Fruit fly (Drosophila melanogaster): ENCODE results near the gene iPLA2-VIA.

The iPLA2-VIA gene

DNA sequence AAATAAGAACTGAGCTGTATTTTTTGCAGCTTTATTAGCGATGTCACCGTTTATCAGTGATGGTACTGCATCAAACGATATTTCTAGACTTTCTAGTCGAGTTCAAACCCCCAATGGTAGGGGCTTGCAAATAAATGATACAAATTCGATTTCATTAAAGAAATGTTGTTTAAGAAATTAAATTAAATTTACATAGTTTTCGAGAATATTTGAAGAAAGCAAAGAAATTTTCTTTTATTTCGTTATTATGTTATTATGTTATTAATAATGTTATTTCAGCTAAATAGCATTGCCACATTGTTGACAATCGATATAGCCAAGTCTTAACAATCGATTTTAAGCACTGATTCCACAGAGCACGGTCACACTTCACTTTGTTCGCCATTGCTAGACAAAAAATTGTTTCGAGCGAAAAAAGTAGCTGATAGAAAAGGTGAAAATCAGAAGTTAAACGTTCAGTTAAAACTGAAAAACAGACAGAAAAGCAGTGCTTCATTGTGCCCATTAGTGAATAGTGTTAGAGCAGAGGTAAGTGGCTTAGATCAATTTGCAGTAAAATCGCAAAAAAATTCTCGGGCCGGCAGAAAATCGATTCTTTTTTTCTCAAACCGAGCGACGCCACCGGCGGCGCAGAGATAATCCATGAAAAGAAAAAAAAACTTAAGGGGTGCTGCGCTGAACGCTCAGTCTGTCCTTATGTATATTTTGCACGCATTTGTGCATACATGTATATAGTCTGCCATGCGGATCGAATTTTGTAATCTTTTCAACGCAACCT lies at the start of gene iPLA2-VIA, which contains the start of gene Ciz1:
iPLA2-VIA (minus strand) TSS at position 75 of the 778 bp plus-strand sequence.
Ciz1 (plus strand) TSS at position 365 of the 778 bp plus-strand sequence.
- TF ChIP-seq Myc (optimal IDR thresholded peaks at IDR 0.05), result no peak
- no peak for TF ChIP-seq Sin3A (optimal IDR thresholded peaks at IDR 0.05)
- no peak for TF ChIP-seq psq (optimal IDR thresholded peaks at IDR 0.05)
- TF ChIP-seq ttk (optimal IDR thresholded peaks at IDR 0.05), result no peak
- no peak for TF ChIP-seq h (optimal IDR thresholded peaks at IDR 0.05)
- TF ChIP-seq insv (optimal IDR thresholded peaks at IDR 0.05), result no peak

DNA sequence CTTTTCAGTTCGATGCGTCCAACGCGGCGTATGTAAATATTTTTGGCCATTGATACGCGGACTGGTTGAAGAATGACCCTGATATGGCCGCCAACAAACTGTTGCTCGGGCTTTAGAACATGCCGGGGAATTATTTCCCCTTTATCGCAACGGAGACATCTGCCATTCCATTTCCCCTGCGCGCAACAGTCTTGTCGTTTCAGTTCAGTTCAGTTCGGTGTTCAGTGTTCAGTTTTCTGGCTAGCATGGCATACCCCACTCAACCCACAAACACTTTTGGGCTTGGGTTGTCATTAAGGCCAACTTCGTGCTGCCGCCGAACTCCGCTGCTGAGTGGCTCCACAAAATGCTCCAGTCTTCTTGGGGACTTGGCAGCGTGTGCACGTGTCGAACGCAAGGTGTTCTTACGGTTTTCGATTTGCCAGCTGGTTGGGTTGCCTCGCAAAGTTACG lies 43.6 kb upstream of the iPLA2-VIA start, which contains the start of gene bma:
bma (plus strand) TSS at position 402 of the 452 bp plus-strand sequence.
- TF ChIP-seq Sin3A (optimal IDR thresholded peaks at IDR 0.05) (no peak), psq (optimal IDR thresholded peaks at IDR 0.05) (no peak), h (optimal IDR thresholded peaks at IDR 0.05) (no peak), Myc (optimal IDR thresholded peaks at IDR 0.05) (no peak), ttk (optimal IDR thresholded peaks at IDR 0.05) (no peak), insv (optimal IDR thresholded peaks at IDR 0.05) (no peak)

DNA sequence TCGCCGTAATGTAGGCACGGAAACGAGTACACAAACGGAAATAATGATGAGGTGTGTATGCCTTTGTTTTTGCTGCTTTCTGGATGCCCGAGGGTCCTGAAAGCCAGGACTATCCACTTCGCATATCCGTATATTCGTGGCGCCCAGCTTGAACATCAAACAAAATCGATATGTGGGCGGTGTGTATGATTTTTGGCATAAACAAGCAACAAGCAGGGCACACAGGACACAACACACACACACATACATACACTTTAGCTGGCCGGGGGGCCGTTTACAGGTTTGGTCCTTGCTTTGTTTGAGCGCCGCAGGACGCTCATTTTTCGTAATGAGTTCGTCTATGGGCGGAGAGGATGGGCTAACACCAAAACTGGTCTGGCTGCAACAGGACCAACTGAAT lies 40.8 kb upstream of the iPLA2-VIA start:
- TF ChIP-seq h (optimal IDR thresholded peaks at IDR 0.05) (no peak), Myc (optimal IDR thresholded peaks at IDR 0.05) (no peak), insv (optimal IDR thresholded peaks at IDR 0.05) (no peak), Sin3A (optimal IDR thresholded peaks at IDR 0.05) (no peak), psq (optimal IDR thresholded peaks at IDR 0.05) (no peak), ttk (optimal IDR thresholded peaks at IDR 0.05) (no peak)

DNA sequence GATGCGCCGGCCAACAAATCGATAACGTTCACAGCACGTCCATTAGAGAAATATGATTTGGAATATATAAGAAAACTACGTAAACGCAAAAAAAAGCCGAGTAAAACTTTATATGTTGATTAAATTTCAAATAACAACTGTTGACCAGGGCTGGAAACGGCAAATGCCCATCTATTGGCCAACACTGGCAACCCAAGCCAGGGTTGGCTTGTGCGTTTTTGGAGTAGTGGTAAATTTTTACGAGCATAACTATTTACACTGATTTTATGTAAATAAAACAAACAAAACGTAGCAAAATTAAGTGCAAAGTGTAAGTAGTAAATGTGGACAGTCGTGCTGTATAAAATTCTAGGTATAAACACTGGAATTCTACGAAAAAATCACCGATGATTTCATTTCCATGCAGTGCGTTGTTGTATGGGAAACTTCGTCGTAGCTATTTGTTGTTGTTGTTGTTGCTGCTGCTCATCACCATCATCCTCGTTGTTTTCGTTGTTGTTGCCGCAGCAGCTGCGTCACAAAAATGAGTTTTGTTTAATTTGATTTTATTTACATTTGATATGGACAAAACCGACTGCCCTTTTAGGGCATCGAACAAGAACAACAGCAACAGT lies 35.0 kb upstream of the iPLA2-VIA start, which contains the start of gene nudE:
nudE (plus strand) TSS at position 196 of the 614 bp plus-strand sequence.
- TF ChIP-seq h (optimal IDR thresholded peaks at IDR 0.05) (no peak), ttk (optimal IDR thresholded peaks at IDR 0.05) (no peak), Sin3A (optimal IDR thresholded peaks at IDR 0.05) (no peak), insv (optimal IDR thresholded peaks at IDR 0.05) (no peak), psq (optimal IDR thresholded peaks at IDR 0.05) (no peak), Myc (optimal IDR thresholded peaks at IDR 0.05) (no peak)

DNA sequence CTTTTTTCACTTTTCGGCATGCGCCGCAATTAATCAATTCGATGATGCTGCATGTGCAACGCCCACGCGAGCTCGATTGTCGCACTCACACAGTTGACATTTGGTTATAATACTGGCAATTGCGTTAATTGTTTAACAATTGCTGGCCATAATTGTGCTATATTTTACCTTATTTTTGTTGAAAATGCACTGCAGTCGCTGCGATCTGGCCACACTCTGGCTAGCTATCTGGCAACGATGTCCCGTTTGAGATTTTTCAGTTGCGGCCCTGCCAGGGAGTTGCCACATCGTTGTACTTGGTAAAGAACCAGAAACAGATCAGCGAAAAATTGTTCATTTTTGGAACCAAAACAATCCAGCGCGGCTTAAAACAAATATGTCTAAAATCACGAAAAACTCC lies 34.2 kb upstream of the iPLA2-VIA start, which contains the start of the genes CG6707 and CG46387:
CG6707 (minus strand) TSS at position 221 of the 400 bp plus-strand sequence.
CG46387 (plus strand) TSS at position 272 of the 400 bp plus-strand sequence.
- TF ChIP-seq ttk (optimal IDR thresholded peaks at IDR 0.05) (no peak), Myc (optimal IDR thresholded peaks at IDR 0.05) (no peak), insv (optimal IDR thresholded peaks at IDR 0.05) (no peak), psq (optimal IDR thresholded peaks at IDR 0.05) (no peak), h (optimal IDR thresholded peaks at IDR 0.05) (no peak), Sin3A (optimal IDR thresholded peaks at IDR 0.05) (no peak)

DNA sequence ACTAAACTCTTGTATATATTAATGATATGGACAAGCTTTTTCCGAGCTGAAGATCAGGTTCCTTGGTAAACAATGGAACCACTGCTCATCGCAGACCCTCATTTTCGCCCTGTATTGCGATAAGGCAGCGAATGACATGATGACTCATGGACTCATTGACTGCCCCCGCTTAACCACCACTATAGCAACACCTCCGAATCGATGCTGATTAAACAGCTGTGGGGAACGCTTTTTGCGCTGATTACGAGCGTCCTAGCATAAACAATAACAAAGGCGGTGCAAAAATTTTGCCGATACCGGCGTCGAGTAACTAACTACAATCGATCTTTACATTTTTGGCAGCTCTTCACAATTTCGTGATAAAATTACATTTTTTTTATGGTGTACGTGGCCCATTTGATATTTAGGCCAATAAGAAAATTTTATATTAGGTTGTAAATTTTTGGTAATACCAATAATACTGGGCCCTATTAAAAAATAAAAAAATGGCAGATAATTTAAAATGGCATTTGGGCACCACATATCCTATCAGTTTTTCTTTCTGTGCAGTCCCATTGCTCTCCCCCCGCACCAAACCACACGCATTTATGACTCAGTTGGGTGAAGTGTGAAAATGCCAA lies 33.1 kb upstream of the iPLA2-VIA start:
- no peak for TF ChIP-seq Myc (optimal IDR thresholded peaks at IDR 0.05)
- TF ChIP-seq psq (optimal IDR thresholded peaks at IDR 0.05), result no peak
- TF ChIP-seq h (optimal IDR thresholded peaks at IDR 0.05), result no peak
- TF ChIP-seq insv (optimal IDR thresholded peaks at IDR 0.05), result no peak
- TF ChIP-seq Sin3A (optimal IDR thresholded peaks at IDR 0.05), result no peak
- no peak for TF ChIP-seq ttk (optimal IDR thresholded peaks at IDR 0.05)

DNA sequence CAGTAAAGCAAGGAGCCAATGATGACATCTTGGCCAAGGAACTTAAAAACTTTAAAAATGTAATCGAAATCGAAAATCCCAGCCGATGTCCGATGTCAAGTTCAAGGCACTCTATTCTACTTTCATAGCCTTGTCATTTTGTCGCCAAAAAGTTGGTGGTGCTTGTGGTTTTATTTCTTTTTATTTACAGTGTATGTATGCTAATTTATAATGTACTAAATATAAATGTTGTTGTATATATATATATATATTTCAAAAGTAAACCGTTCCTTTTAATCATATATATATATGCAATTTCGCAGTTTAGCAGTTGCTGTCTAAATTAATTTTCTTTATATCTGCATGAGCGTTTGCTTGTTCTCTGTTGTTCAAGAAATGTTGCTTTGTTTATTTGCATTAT lies 30.5 kb upstream of the iPLA2-VIA start, which contains the start of the genes CG6709 and Hez:
CG6709 (minus strand) TSS at position 101 of the 400 bp plus-strand sequence.
Hez (minus strand) TSS at position 101 of the 400 bp plus-strand sequence.
- no peak for TF ChIP-seq Myc (optimal IDR thresholded peaks at IDR 0.05)
- TF ChIP-seq ttk (optimal IDR thresholded peaks at IDR 0.05), result no peak
- TF ChIP-seq psq (optimal IDR thresholded peaks at IDR 0.05), result no peak
- no peak for TF ChIP-seq Sin3A (optimal IDR thresholded peaks at IDR 0.05)
- TF ChIP-seq h (optimal IDR thresholded peaks at IDR 0.05), result no peak

DNA sequence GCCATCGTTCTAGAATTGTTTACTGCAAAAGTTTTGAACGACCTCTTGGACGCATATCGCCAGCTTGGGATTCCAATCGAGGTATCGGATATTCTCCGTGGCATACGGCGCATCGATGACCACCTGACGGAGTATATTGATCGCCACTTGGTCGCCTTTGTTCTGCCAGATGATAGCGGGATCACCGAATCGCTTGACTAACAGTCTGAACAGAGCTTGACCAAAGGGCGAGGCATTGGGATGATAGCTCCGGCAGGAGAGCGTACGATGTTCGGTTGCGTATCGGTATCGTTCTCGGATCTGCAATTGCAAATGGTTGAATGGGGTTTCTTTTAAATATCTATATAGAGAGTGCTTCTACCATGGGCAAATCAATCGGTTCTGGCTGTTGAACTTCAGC lies 29.8 kb upstream of the iPLA2-VIA start:
- TF ChIP-seq psq (optimal IDR thresholded peaks at IDR 0.05) (no peak), insv (optimal IDR thresholded peaks at IDR 0.05) (no peak), Myc (optimal IDR thresholded peaks at IDR 0.05) (no peak), h (optimal IDR thresholded peaks at IDR 0.05) (no peak), Sin3A (optimal IDR thresholded peaks at IDR 0.05) (no peak), ttk (optimal IDR thresholded peaks at IDR 0.05) (no peak)

DNA sequence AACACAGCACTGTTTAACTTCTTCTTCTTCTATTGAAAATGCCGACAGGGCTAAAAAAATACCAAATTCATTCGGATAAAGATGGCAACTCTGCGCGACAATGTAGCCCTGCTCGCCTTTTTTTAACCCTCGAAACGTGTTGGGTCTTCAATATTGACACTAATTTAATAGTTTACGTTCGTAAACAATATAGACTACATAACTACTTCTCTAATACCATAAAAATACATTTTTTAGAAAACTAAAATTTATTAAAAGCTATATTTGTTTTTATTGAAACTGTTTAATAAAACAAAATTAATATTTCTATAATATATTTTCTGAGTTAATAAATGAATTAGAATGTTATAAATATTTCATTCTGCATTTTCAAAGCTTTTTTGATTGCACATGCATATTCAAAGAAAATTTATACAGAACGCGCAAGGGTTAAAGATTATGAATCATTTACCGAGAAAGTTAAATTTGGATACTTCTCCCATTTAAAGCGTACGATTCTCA lies 24.5 kb upstream of the iPLA2-VIA start, which contains the start of the genes Taf2 and CalpB:
Taf2 (minus strand) TSS at position 54 of the 501 bp plus-strand sequence.
CalpB (plus strand) TSS at position 133 of the 501 bp plus-strand sequence.
- no peak for TF ChIP-seq insv (optimal IDR thresholded peaks at IDR 0.05)
- TF ChIP-seq h (optimal IDR thresholded peaks at IDR 0.05), result no peak
- TF ChIP-seq Sin3A (optimal IDR thresholded peaks at IDR 0.05), result no peak
- no peak for TF ChIP-seq Myc (optimal IDR thresholded peaks at IDR 0.05)
- TF ChIP-seq psq (optimal IDR thresholded peaks at IDR 0.05), result no peak
- no peak for TF ChIP-seq ttk (optimal IDR thresholded peaks at IDR 0.05)

DNA sequence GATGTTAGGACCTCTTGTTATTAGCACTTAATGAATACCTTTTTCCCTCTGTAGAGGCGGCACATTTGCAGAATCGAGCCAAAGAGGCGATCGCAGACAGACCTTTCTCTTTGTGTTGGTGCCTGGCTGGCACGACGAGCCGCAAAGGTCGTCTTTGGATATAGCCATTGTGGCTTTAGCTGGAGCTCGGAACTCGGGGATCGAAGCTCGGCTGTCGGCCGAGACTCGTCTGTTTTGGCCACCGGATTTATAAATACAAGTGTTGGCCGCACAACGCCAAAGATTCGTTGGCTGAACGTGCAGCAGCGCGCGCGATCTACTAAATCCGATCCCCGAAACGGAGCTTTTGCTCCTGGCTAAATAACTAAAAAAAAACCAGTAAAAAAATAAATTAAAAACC lies 14.5 kb upstream of the iPLA2-VIA start, which contains the start of gene CG34382:
CG34382 (plus strand) TSS at position 301 of the 400 bp plus-strand sequence.
- TF ChIP-seq Myc (optimal IDR thresholded peaks at IDR 0.05), result no peak
- TF ChIP-seq ttk (optimal IDR thresholded peaks at IDR 0.05), result no peak
- TF ChIP-seq insv (optimal IDR thresholded peaks at IDR 0.05), result no peak
- no peak for TF ChIP-seq psq (optimal IDR thresholded peaks at IDR 0.05)
- TF ChIP-seq h (optimal IDR thresholded peaks at IDR 0.05), result no peak
- TF ChIP-seq Sin3A (optimal IDR thresholded peaks at IDR 0.05), result no peak

DNA sequence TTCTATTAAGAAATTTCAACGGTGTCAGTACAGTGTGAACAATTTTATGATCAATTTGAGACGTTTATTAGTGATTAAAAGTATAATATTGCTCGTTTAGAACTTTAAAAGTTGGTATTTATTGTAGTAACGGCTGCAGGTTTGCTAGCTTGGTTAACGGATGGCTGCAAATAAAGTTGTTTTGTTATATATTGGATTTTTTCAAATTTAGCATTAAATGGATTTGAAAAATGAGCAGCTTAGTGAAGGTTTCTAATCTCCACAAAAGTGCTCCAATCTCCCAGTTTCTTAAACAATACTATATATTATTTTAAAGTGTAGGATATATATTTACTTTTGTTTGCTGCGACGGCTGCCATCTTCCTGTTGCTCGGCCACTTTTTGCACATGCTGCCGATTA lies 7.9 kb upstream of the iPLA2-VIA start:
- no peak for TF ChIP-seq Myc (optimal IDR thresholded peaks at IDR 0.05)
